Fruit fly (Drosophila melanogaster): ENCODE data around the gene CG5854.

Gene CG5854

DNA sequence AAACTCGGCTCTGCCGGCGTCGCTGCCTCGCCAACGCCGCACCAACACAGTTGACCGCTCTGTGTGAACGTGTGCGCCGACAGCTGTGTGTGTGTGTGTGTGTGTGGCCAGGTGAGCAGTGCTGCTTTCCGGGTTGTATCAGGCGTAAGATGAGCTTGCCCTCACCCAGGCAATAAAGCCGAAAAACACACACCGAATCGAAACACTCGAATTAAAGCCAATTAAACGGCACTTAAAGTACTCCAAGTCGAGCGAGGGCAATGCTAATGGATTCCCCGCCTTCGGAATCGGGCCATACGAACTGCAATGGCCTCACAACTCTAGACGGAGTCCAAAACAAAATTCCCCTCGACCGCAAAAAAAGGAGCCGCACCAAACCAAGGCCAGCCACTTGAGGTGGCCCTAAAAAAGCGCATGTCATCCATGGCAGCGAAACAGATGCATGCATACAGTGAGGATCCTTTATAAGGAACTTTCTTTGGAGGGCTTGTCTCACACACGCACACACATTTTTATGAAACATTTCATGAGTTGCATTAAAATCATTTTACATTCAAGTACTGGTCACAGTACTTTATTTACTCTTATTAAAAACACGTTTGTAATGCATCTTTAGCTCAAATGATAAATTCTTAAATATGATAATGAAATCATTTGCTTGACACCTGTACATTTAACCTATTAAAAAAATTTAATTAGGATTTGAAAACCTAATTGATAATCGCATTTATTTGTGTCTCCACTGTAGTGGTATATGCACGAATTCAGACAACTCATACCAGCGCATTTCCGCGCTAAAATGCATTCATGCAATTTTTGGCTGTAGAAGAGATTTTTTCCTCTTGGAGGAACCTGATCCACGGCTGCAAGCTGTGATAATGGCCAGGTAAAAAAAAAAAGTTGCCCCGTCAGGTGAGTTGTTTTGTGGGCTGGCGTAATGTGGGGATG is 15.0 kb downstream of the CG5854 start:
- no peak for TF ChIP-seq CG17801 (GFP tag; optimal IDR thresholded peaks at IDR 0.05; ENCODE audit: partially characterized antibody)

DNA sequence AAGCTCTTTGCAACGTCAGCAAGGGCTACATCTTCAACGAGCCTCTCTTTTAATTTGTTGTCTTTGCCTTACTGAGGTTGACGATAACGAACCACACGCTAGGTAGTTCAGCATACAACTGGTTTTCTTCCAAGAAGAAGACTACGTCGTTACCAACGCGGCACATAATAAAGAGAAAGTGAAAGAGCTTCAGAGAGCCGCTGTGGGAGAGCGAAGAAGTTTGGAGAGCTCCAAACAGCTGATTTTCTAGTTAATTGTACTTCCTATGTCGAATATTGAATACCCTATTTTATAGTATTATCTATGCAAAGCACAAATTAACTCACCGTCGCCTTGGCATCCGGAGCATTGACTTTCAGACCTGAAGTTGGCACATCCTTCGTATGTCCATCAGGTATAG is 21.7 kb downstream of the CG5854 start:
- TF ChIP-seq CG17801 (GFP tag; optimal IDR thresholded peaks at IDR 0.05; ENCODE audit: partially characterized antibody) = peak; percentile 20

DNA sequence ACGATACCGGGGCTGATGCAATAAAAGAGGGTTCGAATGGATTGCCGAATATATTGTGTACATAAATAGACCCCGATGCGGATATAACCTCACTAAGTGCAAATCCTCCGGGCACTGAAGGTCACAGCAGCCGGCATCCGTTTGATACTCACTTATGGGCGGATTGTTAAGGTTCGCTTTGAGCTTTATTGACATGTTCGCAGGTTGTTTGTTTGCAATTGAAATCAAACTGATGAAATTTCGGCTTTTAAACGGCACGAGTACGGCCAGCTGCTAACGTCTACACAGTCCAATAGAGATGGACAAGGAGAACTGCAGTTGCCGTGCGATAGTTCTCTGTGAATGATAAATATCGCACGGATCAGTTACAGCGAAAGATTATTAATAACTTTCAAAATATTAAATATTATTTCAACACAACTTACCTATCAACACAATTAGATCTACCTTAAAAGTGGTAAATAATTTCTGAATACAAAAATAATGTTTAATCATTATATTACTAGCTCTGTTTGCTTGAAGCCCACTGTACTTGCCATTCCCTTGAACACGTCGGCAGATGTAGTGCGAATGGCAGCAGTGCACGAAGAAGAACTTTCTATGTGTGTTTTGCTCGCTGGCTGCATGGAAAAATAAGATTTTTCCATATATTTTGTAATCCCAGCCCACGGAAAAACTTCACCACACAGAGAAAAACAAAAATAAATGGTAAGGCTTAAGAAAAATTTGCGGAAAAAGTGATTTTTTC is 24.6 kb downstream of the CG5854 start, which contains the start of the genes GluProRS and AP-1sigma:
TSS of gene GluProRS (minus strand) at position 301 of the 748 bp plus-strand sequence.
TSS of gene AP-1sigma (plus strand) at position 561 of the 748 bp plus-strand sequence.
- peak; percentile 88 for TF ChIP-seq CG17801 (GFP tag; optimal IDR thresholded peaks at IDR 0.05; ENCODE audit: partially characterized antibody)

DNA sequence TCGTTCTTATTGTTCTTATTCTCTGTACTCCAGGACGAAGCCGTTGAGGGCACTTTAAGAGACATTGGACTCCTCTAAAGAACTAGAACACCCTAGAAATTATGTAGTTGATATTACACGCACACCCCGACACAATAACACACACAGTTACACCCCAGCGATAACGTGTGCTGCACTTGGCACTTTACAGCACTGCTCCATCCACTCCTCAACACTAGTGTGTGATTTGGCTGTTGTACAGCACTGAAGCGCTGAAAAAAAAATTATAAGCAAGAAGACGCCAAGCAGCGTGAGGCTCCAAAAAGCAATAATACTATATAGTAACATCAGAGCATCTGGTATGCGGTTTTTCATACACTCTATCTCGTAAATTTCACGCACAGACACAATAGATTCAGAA is 27.2 kb downstream of the CG5854 start:
- no peak for TF ChIP-seq CG17801 (GFP tag; optimal IDR thresholded peaks at IDR 0.05; ENCODE audit: partially characterized antibody)

DNA sequence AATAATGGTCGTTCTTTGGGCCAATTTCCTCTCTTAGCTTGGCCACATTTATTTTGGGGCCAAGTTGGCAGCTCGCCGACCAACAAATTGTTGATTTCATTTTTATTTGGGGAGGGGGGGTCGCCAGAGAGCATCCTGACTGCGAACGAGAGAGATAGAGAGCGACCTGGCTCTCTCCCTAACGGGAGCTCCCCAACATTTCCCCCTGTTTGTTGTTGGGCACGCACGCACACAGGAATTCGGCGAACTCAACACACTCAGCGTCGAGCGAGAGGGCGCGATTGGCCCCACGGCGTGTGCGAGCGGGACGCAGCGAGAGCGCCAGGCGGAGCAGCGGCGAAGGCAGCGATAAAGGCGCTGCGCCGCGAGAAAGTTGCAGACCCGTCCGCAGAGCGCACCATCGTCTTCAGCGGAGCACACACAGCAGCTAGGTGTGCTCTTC is 29.1 kb downstream of the CG5854 start, which contains the start of gene CG31140:
TSS of gene CG31140 (plus strand) at position 400 of the 442 bp plus-strand sequence.
- TF ChIP-seq CG17801 (GFP tag; optimal IDR thresholded peaks at IDR 0.05; ENCODE audit: partially characterized antibody) = no peak

DNA sequence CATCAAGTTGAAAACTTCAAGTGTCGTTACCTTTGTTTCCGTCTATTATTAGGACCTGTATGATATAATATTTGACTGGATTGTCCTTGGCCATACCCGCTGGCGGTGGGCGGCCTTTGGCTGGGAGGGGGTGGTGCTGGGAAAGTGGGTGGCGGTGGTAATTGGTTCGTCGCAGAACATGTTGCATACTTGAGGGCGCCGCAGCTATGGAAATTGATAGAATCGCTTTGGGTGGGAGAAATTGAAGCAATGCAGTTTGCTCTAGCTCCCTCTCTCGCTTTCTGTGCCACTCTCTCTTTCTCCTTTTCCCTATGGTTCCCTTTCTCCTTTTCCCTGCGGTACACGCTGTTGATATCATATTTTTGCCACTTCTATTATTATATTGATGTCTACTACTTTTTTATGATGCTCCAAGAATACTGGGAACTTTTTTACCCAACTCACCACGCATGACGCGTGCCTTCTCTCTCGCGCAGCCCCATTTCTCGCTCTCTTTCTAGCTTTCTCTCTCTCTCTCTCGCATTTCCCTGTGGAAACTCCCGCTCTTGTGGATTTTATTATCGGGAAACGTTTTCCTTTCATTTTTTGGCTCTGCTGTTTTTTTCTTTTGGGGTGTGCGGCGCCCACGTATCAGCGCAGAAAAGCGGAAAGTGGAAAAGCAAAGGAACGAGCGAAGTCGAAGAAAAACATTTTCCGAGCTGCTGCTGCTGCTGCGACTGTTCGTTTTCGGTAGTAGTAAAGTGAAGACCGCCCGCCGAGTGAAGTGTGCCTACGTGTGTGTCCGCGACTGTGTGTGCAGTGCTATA is 31.4 kb downstream of the CG5854 start:
- no peak for TF ChIP-seq CG17801 (GFP tag; optimal IDR thresholded peaks at IDR 0.05; ENCODE audit: partially characterized antibody)

DNA sequence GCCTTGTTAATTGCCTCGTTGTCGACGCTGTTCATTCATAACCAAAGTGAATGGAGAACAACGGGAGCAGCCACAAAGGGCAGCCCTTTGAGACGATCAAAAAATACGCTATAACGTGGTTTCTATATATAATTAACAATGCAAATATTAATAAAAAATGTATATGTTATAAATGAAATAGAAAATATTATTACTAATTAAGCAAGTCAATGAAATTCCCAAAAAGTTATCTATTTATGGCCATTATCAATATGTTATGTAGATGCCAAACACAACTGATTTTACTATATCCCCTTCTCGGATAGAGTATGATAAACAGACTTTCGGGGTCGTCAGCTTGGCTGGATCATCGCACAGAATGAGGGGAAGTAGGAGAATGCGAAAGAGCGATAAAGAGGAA is 35.7 kb downstream of the CG5854 start:
- no peak for TF ChIP-seq CG17801 (GFP tag; optimal IDR thresholded peaks at IDR 0.05; ENCODE audit: partially characterized antibody)

DNA sequence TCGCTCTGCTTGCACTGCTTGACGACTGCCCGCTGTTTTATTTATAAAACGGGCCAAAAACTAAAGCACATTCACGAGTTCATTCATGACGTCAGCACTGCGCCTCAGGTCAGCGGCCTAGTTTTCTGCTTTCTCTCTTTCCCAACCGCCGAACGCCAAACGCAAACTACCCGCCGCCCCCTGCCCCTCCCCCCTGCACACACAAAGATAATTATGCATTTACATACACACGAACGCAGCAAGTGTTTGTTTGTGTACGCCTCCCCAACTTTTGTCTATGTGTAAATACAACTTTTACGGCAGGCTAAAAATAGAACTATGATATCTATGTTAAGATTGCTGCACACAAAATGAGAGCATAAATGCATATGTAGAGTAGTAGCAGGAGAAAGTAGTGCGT is 37.5 kb downstream of the CG5854 start:
- no peak for TF ChIP-seq CG17801 (GFP tag; optimal IDR thresholded peaks at IDR 0.05; ENCODE audit: partially characterized antibody)

DNA sequence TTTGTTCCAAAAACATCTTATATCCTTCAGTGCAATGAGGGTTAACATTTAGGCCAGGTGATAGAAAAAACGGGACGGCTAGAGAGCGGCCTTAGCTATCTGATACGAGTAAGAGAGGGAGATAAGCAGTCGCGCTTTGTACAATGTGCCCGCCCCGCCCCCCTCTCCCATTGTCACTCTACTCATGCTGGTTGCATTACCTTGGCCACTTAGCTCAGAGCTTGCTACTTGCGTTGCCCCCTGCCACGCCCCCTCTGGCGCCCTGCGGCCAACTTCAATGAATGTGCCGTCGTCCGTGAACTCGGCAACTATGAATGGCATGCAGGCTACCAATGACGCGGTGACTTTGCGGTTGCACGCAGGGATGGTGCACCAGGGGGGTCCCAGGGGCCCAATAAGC is 38.1 kb downstream of the CG5854 start:
- TF ChIP-seq CG17801 (GFP tag; optimal IDR thresholded peaks at IDR 0.05; ENCODE audit: partially characterized antibody) = no peak

DNA sequence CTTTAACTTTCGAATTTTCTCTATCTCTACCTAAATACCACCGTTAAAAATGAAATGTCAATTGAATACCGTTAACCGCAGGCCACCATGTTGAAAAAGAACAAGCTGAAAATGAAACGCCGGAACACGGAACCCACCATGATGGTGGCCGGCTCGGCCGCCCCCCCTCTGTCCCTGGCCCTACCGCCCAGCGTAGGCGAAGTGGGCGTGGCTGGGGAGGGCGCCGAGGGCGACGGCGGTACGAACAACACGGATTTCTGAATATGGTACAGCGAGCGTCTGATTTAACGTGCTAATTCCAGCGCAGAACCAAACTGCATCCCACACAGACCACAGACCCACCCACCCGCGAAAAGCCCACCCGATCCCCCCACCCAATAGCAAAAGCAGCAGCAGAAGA is 47.9 kb downstream of the CG5854 start:
- TF ChIP-seq CG17801 (GFP tag; optimal IDR thresholded peaks at IDR 0.05; ENCODE audit: partially characterized antibody) = no peak

Measured in ovary, adult (tissue).